Worm (Caenorhabditis elegans): Measurements from ENCODE around the gene tat-2.

tat-2 gene

DNA sequence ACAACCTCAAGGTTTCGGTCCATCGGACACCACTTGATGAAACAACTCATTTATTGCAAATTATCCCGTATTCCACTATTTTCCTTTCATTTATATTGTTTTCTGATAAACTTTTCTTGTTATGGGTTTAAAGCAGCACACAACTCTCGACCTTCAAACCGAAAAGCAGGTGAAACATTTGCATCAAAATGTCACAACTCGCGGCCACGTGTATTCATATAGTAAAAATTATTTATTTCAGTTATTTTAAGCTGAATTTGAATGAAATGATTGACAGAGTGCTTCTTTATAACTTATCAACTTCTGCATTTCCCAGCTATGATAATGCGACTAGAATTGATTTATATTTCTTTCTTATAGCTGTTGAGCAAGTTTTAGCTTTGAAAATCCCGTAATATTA, 34.8 kb downstream of the tat-2 start, which contains the start of gene srw-95:
srw-95 (plus strand) TSS at position 213 of the 400 bp plus-strand sequence.
- TF ChIP-seq hlh-8 (tag; optimal IDR thresholded peaks at IDR 0.05) (no peak), tbx-7 (tag; optimal IDR thresholded peaks at IDR 0.05) (no peak)

DNA sequence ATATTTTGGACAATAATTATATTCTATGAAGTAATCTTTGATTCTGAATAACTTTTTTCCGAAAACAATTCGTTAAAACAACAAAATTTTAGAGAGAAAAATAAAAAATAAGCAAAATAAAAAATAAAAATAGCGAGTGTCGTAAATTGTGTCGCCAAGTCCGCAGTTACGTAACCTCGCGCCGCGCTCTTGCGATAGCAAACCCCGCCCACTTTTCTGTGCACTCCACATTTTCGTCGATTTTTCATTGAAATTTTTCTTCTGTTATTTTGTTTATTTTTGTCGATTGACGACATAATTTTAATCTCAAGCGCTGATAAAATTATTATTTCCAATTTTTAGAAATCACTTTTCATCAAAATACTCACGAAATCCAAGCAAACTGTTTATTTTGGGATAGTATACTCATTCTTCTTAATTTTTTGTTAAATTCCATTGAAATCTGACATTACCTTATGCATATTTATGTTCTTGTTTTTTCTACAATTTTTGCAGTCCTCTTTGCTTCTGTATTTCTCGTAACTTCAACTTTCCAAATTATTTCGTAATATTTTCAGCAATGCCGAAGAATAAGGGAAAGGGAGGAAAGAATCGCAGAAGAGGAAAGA, 36.2 kb downstream of the tat-2 start, which contains the start of gene eif-1.A:
eif-1.A (plus strand) TSS at position 558 of the 608 bp plus-strand sequence.
- TF ChIP-seq pat-9 (tag; optimal IDR thresholded peaks at IDR 0.05) (no peak), nhr-11 (tag; optimal IDR thresholded peaks at IDR 0.05) (no peak), ceh-18 (tag; optimal IDR thresholded peaks at IDR 0.05) (peak; percentile 25), gmeb-2 (tag; optimal IDR thresholded peaks at IDR 0.05) (no peak), nfya-1 (tag; optimal IDR thresholded peaks at IDR 0.05) (peak; percentile 59), ceh-22 (tag; optimal IDR thresholded peaks at IDR 0.05) (no peak), elt-2 (tag; optimal IDR thresholded peaks at IDR 0.05) (peak; percentile 68), pha-4 (tag; optimal IDR thresholded peaks at IDR 0.05) (no peak), nhr-232 (tag; optimal IDR thresholded peaks at IDR 0.05) (no peak), K02D7.2 (tag; optimal IDR thresholded peaks at IDR 0.05) (no peak), madf-2 (tag; optimal IDR thresholded peaks at IDR 0.05) (no peak), hlh-13 (GFP tag; optimal IDR thresholded peaks at IDR 0.05) (no peak), ceh-45 (GFP tag; IDR thresholded peaks at IDR 0.05) (no peak), ttx-3 (tag; optimal IDR thresholded peaks at IDR 0.05) (no peak), dve-1 (tag; optimal IDR thresholded peaks at IDR 0.05) (no peak), fkh-10 (GFP tag; optimal IDR thresholded peaks at IDR 0.05) (no peak), hlh-30 (tag; optimal IDR thresholded peaks at IDR 0.05; ENCODE audit: insufficient read depth) (no peak), pax-1 (tag; optimal IDR thresholded peaks at IDR 0.05) (no peak), K09A11.1 (tag; optimal IDR thresholded peaks at IDR 0.05; ENCODE audit: insufficient read depth) (peak; percentile 26), ref-2 (tag; optimal IDR thresholded peaks at IDR 0.05) (no peak), Y22D7AL.16 (tag; optimal IDR thresholded peaks at IDR 0.05) (no peak), ceh-14 (tag; optimal IDR thresholded peaks at IDR 0.05) (peak; percentile 31), ceh-31 (tag; optimal IDR thresholded peaks at IDR 0.05) (peak; percentile 37), ama-1 (optimal IDR thresholded peaks at IDR 0.05) (no peak), ceh-9 (tag; optimal IDR thresholded peaks at IDR 0.05) (no peak), ceh-19 (GFP tag; optimal IDR thresholded peaks at IDR 0.05) (no peak), odd-2 (tag; optimal IDR thresholded peaks at IDR 0.05) (no peak), C38D4.7 (GFP tag; optimal IDR thresholded peaks at IDR 0.05) (no peak), unc-55 (GFP tag; optimal IDR thresholded peaks at IDR 0.05) (no peak), tbx-2 (tag; optimal IDR thresholded peaks at IDR 0.05) (peak; percentile 23), ceh-34 (tag; optimal IDR thresholded peaks at IDR 0.05) (peak; percentile 20), unc-42 (tag; optimal IDR thresholded peaks at IDR 0.05) (peak; percentile 7), ceh-30 (tag; optimal IDR thresholded peaks at IDR 0.05) (no peak)

DNA sequence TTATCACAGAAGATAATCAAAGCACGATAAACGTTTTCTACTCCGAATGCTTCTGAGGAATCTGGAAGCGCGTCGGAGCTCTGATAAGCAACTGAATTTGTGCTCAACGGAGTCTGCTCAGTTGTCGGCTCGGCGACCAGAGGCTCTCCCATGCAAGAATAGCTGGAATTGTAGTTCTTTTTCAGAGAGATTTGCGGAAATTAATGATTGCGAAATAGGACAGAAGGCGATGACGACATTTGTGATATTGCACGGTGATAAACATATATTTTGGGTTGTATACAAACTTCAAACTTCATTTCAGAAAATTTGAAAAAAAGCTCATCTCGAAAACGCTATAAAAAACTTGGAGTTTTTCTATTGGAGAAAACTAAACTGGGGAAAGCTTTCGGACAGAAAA, 36.9 kb downstream of the tat-2 start, which contains the start of gene H06H21.37:
H06H21.37 (minus strand) TSS at position 162 of the 400 bp plus-strand sequence.
- no peak for TF ChIP-seq ceh-24 (tag; optimal IDR thresholded peaks at IDR 0.05)
- no peak for TF ChIP-seq lin-11 (tag; optimal IDR thresholded peaks at IDR 0.05)
- no peak for TF ChIP-seq F13H6.1 (tag; optimal IDR thresholded peaks at IDR 0.05)
- TF ChIP-seq hlh-8 (tag; optimal IDR thresholded peaks at IDR 0.05), result no peak

DNA sequence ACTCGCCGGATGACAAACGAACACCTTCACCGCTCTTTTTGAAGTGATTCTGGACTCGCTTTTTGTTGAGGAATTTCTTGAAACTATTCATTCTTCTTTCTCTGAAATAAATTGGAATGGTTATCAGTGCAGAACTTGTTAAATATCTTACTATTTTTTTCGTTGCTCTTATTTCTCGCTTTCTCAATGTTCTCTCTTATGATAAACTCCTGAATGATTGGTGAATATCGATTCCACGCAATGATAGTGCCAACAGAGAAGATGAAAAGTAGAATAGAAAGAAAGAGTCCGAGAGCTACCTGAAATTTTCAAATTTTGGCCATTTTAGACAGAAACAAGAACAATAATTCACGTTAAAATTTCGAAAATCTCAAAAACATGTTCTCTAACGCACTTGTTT, 37.3 kb downstream of the tat-2 start, which contains the start of gene ubxn-6:
ubxn-6 (minus strand) TSS at position 101 of the 400 bp plus-strand sequence.
- TF ChIP-seq Y22D7AL.16 (tag; optimal IDR thresholded peaks at IDR 0.05) (no peak), pqm-1 (tag; optimal IDR thresholded peaks at IDR 0.05) (no peak), lin-11 (tag; optimal IDR thresholded peaks at IDR 0.05) (no peak), madf-2 (tag; optimal IDR thresholded peaks at IDR 0.05) (no peak), F13H6.1 (tag; optimal IDR thresholded peaks at IDR 0.05) (no peak), fax-1 (tag; optimal IDR thresholded peaks at IDR 0.05) (no peak), ceh-48 (tag; optimal IDR thresholded peaks at IDR 0.05) (no peak), ref-2 (tag; optimal IDR thresholded peaks at IDR 0.05) (no peak), elt-4 (tag; optimal IDR thresholded peaks at IDR 0.05) (no peak), ama-1 (optimal IDR thresholded peaks at IDR 0.05) (no peak), nfya-1 (tag; optimal IDR thresholded peaks at IDR 0.05) (no peak), ahr-1 (tag; optimal IDR thresholded peaks at IDR 0.05) (no peak), pat-9 (tag; optimal IDR thresholded peaks at IDR 0.05) (no peak), T23F11.4 (GFP tag; optimal IDR thresholded peaks at IDR 0.05) (no peak), unc-55 (GFP tag; optimal IDR thresholded peaks at IDR 0.05) (no peak), mec-3 (tag; optimal IDR thresholded peaks at IDR 0.05; ENCODE audit: borderline replicate concordance) (no peak), ets-4 (tag; optimal IDR thresholded peaks at IDR 0.05) (no peak), K02D7.2 (tag; optimal IDR thresholded peaks at IDR 0.05) (no peak), nhr-11 (tag; optimal IDR thresholded peaks at IDR 0.05) (no peak)

All from whole organism, late embryonic.